Fruit fly (Drosophila melanogaster): ENCODE results near the gene CG3868.
A peak's percentile ranks its signal among the peaks of the same experiment; 100 is the strongest.

CG3868 gene

DNA sequence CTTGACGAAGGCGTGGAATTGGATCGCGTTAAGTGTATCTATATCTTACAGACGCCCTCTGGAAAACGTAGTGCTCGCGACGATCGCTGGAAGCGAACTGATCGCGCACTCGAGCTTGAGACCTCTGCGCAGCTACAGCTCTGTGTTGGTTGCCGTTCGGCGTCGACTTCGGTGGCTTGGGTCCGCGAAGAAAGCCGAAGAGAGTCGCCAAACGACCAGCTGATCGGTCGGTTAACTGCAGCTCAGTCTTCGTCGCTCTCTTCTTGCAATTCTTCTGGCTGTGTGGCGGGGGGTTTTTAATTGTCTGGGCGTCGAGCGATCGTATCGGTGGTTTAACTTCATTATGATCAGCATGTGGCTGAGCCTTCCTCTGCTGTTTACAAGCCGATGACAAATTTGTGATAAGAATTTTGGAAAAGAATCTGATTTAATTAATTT lies 24.8 kb upstream of the CG3868 start (continued):
- TF ChIP-seq CG1647 (GFP tag; optimal IDR thresholded peaks at IDR 0.05) (no peak), CG18476 (GFP tag; optimal IDR thresholded peaks at IDR 0.05) (no peak), Drgx (GFP tag; IDR thresholded peaks at IDR 0.05) (no peak; the same call in none of the 2 replicates), CG7271 (tag; optimal IDR thresholded peaks at IDR 0.05) (no peak), gsb (GFP tag; IDR thresholded peaks at IDR 0.05) (no peak), CG17359 (tag; optimal IDR thresholded peaks at IDR 0.05) (no peak), pita (GFP tag; optimal IDR thresholded peaks at IDR 0.05) (no peak), CG1602 (GFP tag; optimal IDR thresholded peaks at IDR 0.05) (no peak), H15 (GFP tag; IDR thresholded peaks at IDR 0.05) (no peak), stwl (tag; optimal IDR thresholded peaks at IDR 0.05) (peak; percentile 39), Sox102F (GFP tag; optimal IDR thresholded peaks at IDR 0.05) (no peak), CG12942 (GFP tag; optimal IDR thresholded peaks at IDR 0.05) (no peak), CG2875 (GFP tag; optimal IDR thresholded peaks at IDR 0.05) (no peak), CG4707 (GFP tag; optimal IDR thresholded peaks at IDR 0.05) (no peak), Mrtf (GFP tag; IDR thresholded peaks at IDR 0.05) (no peak), lola (GFP tag; optimal IDR thresholded peaks at IDR 0.05) (no peak), dysf (GFP tag; IDR thresholded peaks at IDR 0.05) (no peak), Chrac-16 (GFP tag; optimal IDR thresholded peaks at IDR 0.05) (no peak), B-H2 (GFP tag; optimal IDR thresholded peaks at IDR 0.05) (no peak), CG18764 (GFP tag; optimal IDR thresholded peaks at IDR 0.05) (no peak), Dip2 (GFP tag; IDR thresholded peaks at IDR 0.05) (no peak), CG8089 (GFP tag; optimal IDR thresholded peaks at IDR 0.05) (no peak), Nf-YA (GFP tag; IDR thresholded peaks at IDR 0.05) (no peak), CG12219 (GFP tag; optimal IDR thresholded peaks at IDR 0.05) (peak; percentile 1), HHEX (GFP tag; optimal IDR thresholded peaks at IDR 0.05) (no peak), CG18619 (GFP tag; optimal IDR thresholded peaks at IDR 0.05) (no peak), ranshi (GFP tag; IDR thresholded peaks at IDR 0.05) (no peak; the same call in 1 of the 2 replicates), sd (tag; optimal IDR thresholded peaks at IDR 0.05) (no peak), chm (GFP tag; IDR thresholded peaks at IDR 0.05) (no peak), Bteb2 (GFP tag; optimal IDR thresholded peaks at IDR 0.05) (no peak), nom (GFP tag; optimal IDR thresholded peaks at IDR 0.05) (peak; percentile 92), GATAe (GFP tag; conservative IDR thresholded peaks at IDR 0.05) (no peak), chn (GFP tag; optimal IDR thresholded peaks at IDR 0.05) (no peak), E2f1 (GFP tag; IDR thresholded peaks at IDR 0.05) (no peak), Lim3 (GFP tag; IDR thresholded peaks at IDR 0.05) (no peak), CG34376 (GFP tag; optimal IDR thresholded peaks at IDR 0.05) (peak; percentile 33), ro (GFP tag; IDR thresholded peaks at IDR 0.05) (no peak), CG7963 (GFP tag; IDR thresholded peaks at IDR 0.05; ENCODE audit: partially characterized antibody) (no peak), CG11247 (GFP tag; IDR thresholded peaks at IDR 0.05) (no peak), ap (GFP tag; IDR thresholded peaks at IDR 0.05) (no peak), CG6791 (GFP tag; IDR thresholded peaks at IDR 0.05; ENCODE audit: partially characterized antibody) (peak; percentile 49; the same call in 1 of the 3 replicates), trem (tag; optimal IDR thresholded peaks at IDR 0.05) (no peak), gce (GFP tag; IDR thresholded peaks at IDR 0.05) (no peak), gfzf (GFP tag; optimal IDR thresholded peaks at IDR 0.05) (no peak), CG14667 (GFP tag; IDR thresholded peaks at IDR 0.05) (no peak), usp (GFP tag; optimal IDR thresholded peaks at IDR 0.05) (no peak), dan (GFP tag; IDR thresholded peaks at IDR 0.05) (no peak), CG2889 (GFP tag; IDR thresholded peaks at IDR 0.05) (no peak), CG10366 (GFP tag; IDR thresholded peaks at IDR 0.05) (no peak), bigmax (GFP tag; optimal IDR thresholded peaks at IDR 0.05) (no peak), Nf-YB (GFP tag; optimal IDR thresholded peaks at IDR 0.05) (no peak), CG14860 (GFP tag; IDR thresholded peaks at IDR 0.05; ENCODE audit: partially characterized antibody) (no peak)
